Fruit fly (Drosophila melanogaster) whole organism, embryonic: Measurements from ENCODE around the gene CG32847.

Experiments
- ATbp ChIP-seq: fragments of 200-800 bp; sonication (Bioruptor generic); optimal IDR thresholded peaks from 2 replicates; lab custom pipeline; 2017; ENCODE audit warnings: missing biosample characterization, mild to moderate bottlenecking, missing genetic modification characterization, missing genetic modification reagents
- B-H1 ChIP-seq: fragments of 200-800 bp; sonication (Bioruptor generic); IDR thresholded peaks from 3 replicates; pipeline ENCODE4 v1.3.6; 2022; ENCODE audit warnings: missing biosample characterization, missing genetic modification characterization
- CG10543 ChIP-seq: fragments of 200-800 bp; sonication (Bioruptor generic); optimal IDR thresholded peaks from 3 replicates; lab custom pipeline; 2017; ENCODE audit warnings: missing biosample characterization, mild to moderate bottlenecking, missing genetic modification characterization, moderate library complexity
- CG10979 ChIP-seq: fragments of 200-800 bp; sonication (Bioruptor generic); optimal IDR thresholded peaks from 2 replicates; lab custom pipeline; 2018; ENCODE audit warnings: missing biosample characterization, mild to moderate bottlenecking, missing genetic modification characterization, moderate library complexity
- CG11696 ChIP-seq: fragments of 200-800 bp; sonication (Bioruptor generic); IDR thresholded peaks from 2 replicates; pipeline ENCODE4 v1.3.6; 2022; ENCODE audit warnings: missing biosample characterization, missing genetic modification characterization
- CG13775 ChIP-seq: fragments of 200-800 bp; sonication (Bioruptor generic); optimal IDR thresholded peaks from 3 replicates; lab custom pipeline; 2017; ENCODE audit warnings: missing biosample characterization, mild to moderate bottlenecking, missing genetic modification characterization
- CG14014 ChIP-seq: fragments of 200-800 bp; sonication (Bioruptor generic); IDR thresholded peaks from 2 replicates; pipeline ENCODE4 v1.3.6; 2022; ENCODE audit warnings: missing biosample characterization, missing genetic modification characterization
- CG14441 ChIP-seq: fragments of 200-800 bp; sonication (Bioruptor generic); IDR thresholded peaks from 2 replicates; pipeline ENCODE4 v1.3.6; 2022; ENCODE audit warnings: missing biosample characterization, missing genetic modification characterization
- CG14667 ChIP-seq: fragments of 200-800 bp; sonication (Bioruptor generic); IDR thresholded peaks from 2 replicates; pipeline ENCODE4 v1.3.6; 2022; ENCODE audit warnings: missing biosample characterization, missing genetic modification characterization
- CG15073 ChIP-seq: fragments of 200-800 bp; sonication (Bioruptor generic); optimal IDR thresholded peaks from 2 replicates; lab custom pipeline; 2016; ENCODE audit warnings: missing biosample characterization, missing genetic modification characterization
- CG17328 ChIP-seq: fragments of 200-800 bp; sonication (Bioruptor generic); IDR thresholded peaks from 2 replicates; pipeline ENCODE4 v1.3.6; 2022; ENCODE audit warnings: missing biosample characterization, missing genetic modification characterization
- CG17612 ChIP-seq: fragments of 200-800 bp; sonication (Bioruptor generic); IDR thresholded peaks from 2 replicates; pipeline ENCODE4 v1.3.6; 2022; ENCODE audit warnings: missing biosample characterization, missing genetic modification characterization
- CG17829 ChIP-seq: fragments of 200-800 bp; optimal IDR thresholded peaks from 2 replicates; lab custom pipeline; 2019; ENCODE audit warnings: missing biosample characterization, mild to moderate bottlenecking, missing genetic modification characterization, moderate library complexity
- CG30431 ChIP-seq: fragments of 200-800 bp; sonication (Bioruptor generic); optimal IDR thresholded peaks from 2 replicates; lab custom pipeline; 2017; ENCODE audit warnings: missing biosample characterization, missing genetic modification characterization
- CG31441 ChIP-seq: fragments of 200-800 bp; sonication (Bioruptor generic); IDR thresholded peaks from 2 replicates; pipeline ENCODE4 v1.3.6; 2022; ENCODE audit warnings: missing biosample characterization, missing genetic modification characterization
- CG3163 ChIP-seq: fragments of 200-800 bp; sonication (Bioruptor generic); optimal IDR thresholded peaks from 3 replicates; lab custom pipeline; 2016; ENCODE audit warnings: missing biosample characterization, missing genetic modification characterization
- CG32532 ChIP-seq: fragments of 200-800 bp; sonication (Bioruptor generic); IDR thresholded peaks from 2 replicates; pipeline ENCODE4 v1.3.6; 2022; ENCODE audit warnings: missing biosample characterization, missing genetic modification characterization
- CG4360 ChIP-seq: fragments of 200-800 bp; sonication (Bioruptor generic); IDR thresholded peaks from 2 replicates; pipeline ENCODE4 v1.3.6; 2022; ENCODE audit warnings: missing biosample characterization, missing genetic modification characterization
- CG4424 ChIP-seq: fragments of 200-800 bp; sonication (Bioruptor generic); optimal IDR thresholded peaks from 3 replicates; lab custom pipeline; 2016; ENCODE audit warnings: missing biosample characterization, missing genetic modification characterization
- CG5245 ChIP-seq: fragments of 200-800 bp; sonication (Bioruptor generic); optimal IDR thresholded peaks from 3 replicates; lab custom pipeline; 2016; ENCODE audit warnings: missing biosample characterization, missing genetic modification characterization
- CG8359 ChIP-seq: fragments of 200-800 bp; sonication (Bioruptor generic); optimal IDR thresholded peaks from 2 replicates; lab custom pipeline; 2017; ENCODE audit warnings: missing biosample characterization, mild to moderate bottlenecking, missing genetic modification characterization, borderline replicate concordance
- Doc2 ChIP-seq: fragments of 200-800 bp; sonication (Bioruptor generic); IDR thresholded peaks from 2 replicates; pipeline ENCODE4 v1.3.6; 2022; ENCODE audit warnings: missing biosample characterization, missing genetic modification characterization
- Drgx ChIP-seq: fragments of 200-800 bp; sonication (Bioruptor generic); IDR thresholded peaks from 2 replicates; pipeline ENCODE4 v1.3.6; 2022; ENCODE audit warnings: missing biosample characterization, missing genetic modification characterization
- Eip74EF ChIP-seq, 2 experiments: fragments of 200-800 bp in 1 of 2; fragments of >200 bp in 1 of 2; sonication (Bioruptor generic) in 1 of 2; optimal IDR thresholded peaks; 2 replicates each; lab custom pipeline; 2017 to 2019; ENCODE audit warnings: missing biosample characterization in 2 of 2, missing genetic modification characterization in 2 of 2, mild to moderate bottlenecking in 1 of 2, moderate library complexity in 1 of 2
- H15 ChIP-seq: fragments of 200-800 bp; sonication (Bioruptor generic); IDR thresholded peaks from 3 replicates; pipeline ENCODE4 v1.3.6; 2022; ENCODE audit warnings: missing biosample characterization, missing genetic modification characterization
- Hr3 ChIP-seq: fragments of 200-800 bp; sonication (Bioruptor generic); optimal IDR thresholded peaks from 3 replicates; lab custom pipeline; 2016; ENCODE audit warnings: missing biosample characterization, missing genetic modification characterization
- MESR4 ChIP-seq: fragments of 200-800 bp; sonication (Bioruptor generic); optimal IDR thresholded peaks from 2 replicates; lab custom pipeline; 2018; ENCODE audit warnings: missing biosample characterization, mild to moderate bottlenecking, missing genetic modification characterization, moderate library complexity
- Mes4 ChIP-seq: fragments of 200-800 bp; sonication (Bioruptor generic); optimal IDR thresholded peaks from 2 replicates; lab custom pipeline; 2016; ENCODE audit warnings: missing biosample characterization, missing genetic modification characterization
- NC2α ChIP-seq: fragments of 200-800 bp; sonication (Bioruptor generic); optimal IDR thresholded peaks from 2 replicates; lab custom pipeline; 2016; ENCODE audit warnings: missing biosample characterization, missing genetic modification characterization
- Oaz ChIP-seq: fragments of 200-800 bp; sonication (Bioruptor generic); IDR thresholded peaks from 2 replicates; pipeline ENCODE4 v1.3.6; 2022; ENCODE audit warnings: missing biosample characterization, missing genetic modification characterization
- Rx ChIP-seq: fragments of 200-800 bp; sonication (Bioruptor generic); IDR thresholded peaks from 2 replicates; pipeline ENCODE4 v1.3.6; 2022; ENCODE audit warnings: missing biosample characterization, missing genetic modification characterization
- Side ChIP-seq: fragments of 200-800 bp; sonication (Bioruptor generic); optimal IDR thresholded peaks from 2 replicates; lab custom pipeline; 2016; ENCODE audit warnings: missing biosample characterization, missing genetic modification characterization
- Xbp1 ChIP-seq: fragments of 200-800 bp; sonication (Bioruptor generic); optimal IDR thresholded peaks from 3 replicates; lab custom pipeline; 2016; ENCODE audit warnings: missing biosample characterization, mild to moderate bottlenecking, missing genetic modification characterization
- bab2 ChIP-seq: fragments of 200-800 bp; sonication (Bioruptor generic); optimal IDR thresholded peaks from 2 replicates; lab custom pipeline; 2016; ENCODE audit warnings: missing biosample characterization, missing genetic modification characterization
- br ChIP-seq: fragments of >200 bp; optimal IDR thresholded peaks from 2 replicates; lab custom pipeline; 2017
- cg ChIP-seq: fragments of 200-800 bp; sonication (Bioruptor generic); optimal IDR thresholded peaks from 3 replicates; lab custom pipeline; 2019; ENCODE audit warnings: missing biosample characterization, mild to moderate bottlenecking, missing genetic modification characterization, moderate library complexity
- dan ChIP-seq: fragments of 200-800 bp; sonication (Bioruptor generic); IDR thresholded peaks from 2 replicates; pipeline ENCODE4 v1.3.6; 2022; ENCODE audit warnings: missing biosample characterization, missing genetic modification characterization
- eve ChIP-seq, 2 experiments: fragments of >200 bp; optimal IDR thresholded peaks; 2 replicates each; lab custom pipeline; 2017; ENCODE audit warnings: missing biosample characterization in 2 of 2, missing genetic modification characterization in 2 of 2
- eyg ChIP-seq: fragments of 200-800 bp; sonication (Bioruptor generic); optimal IDR thresholded peaks from 3 replicates; lab custom pipeline; 2016; ENCODE audit warnings: missing biosample characterization, missing genetic modification characterization
- fru ChIP-seq: fragments of >200 bp; optimal IDR thresholded peaks from 2 replicates; lab custom pipeline; 2017
- gce ChIP-seq: fragments of 200-800 bp; sonication (Bioruptor generic); IDR thresholded peaks from 3 replicates; pipeline ENCODE4 v1.3.6; 2022; ENCODE audit warnings: missing biosample characterization, missing genetic modification characterization
- gt ChIP-seq: fragments of 200-800 bp; sonication (Bioruptor generic); IDR thresholded peaks from 2 replicates; pipeline ENCODE4 v1.3.6; 2022; ENCODE audit warnings: missing biosample characterization, missing genetic modification characterization
- her ChIP-seq: fragments of 200-800 bp; sonication (Bioruptor generic); optimal IDR thresholded peaks from 2 replicates; lab custom pipeline; 2016; ENCODE audit warnings: missing biosample characterization, missing genetic modification characterization
- ken ChIP-seq: fragments of 200-800 bp; sonication (Bioruptor generic); IDR thresholded peaks from 3 replicates; pipeline ENCODE4 v1.3.6; 2022; ENCODE audit warnings: missing biosample characterization, missing genetic modification characterization
- klu ChIP-seq: fragments of 200-800 bp; sonication (Bioruptor generic); IDR thresholded peaks from 2 replicates; pipeline ENCODE4 v1.3.6; 2022; ENCODE audit warnings: missing biosample characterization, missing genetic modification characterization
- mirr ChIP-seq: fragments of 200-800 bp; sonication (Bioruptor generic); optimal IDR thresholded peaks from 3 replicates; lab custom pipeline; 2018; ENCODE audit warnings: missing biosample characterization, mild to moderate bottlenecking, missing genetic modification characterization
- sug ChIP-seq: fragments of 200-800 bp; optimal IDR thresholded peaks from 2 replicates; lab custom pipeline; 2019; ENCODE audit warnings: missing biosample characterization, mild to moderate bottlenecking, missing genetic modification characterization, moderate library complexity
- trem ChIP-seq: fragments of 200-800 bp; optimal IDR thresholded peaks from 3 replicates; lab custom pipeline; 2019; ENCODE audit warnings: missing biosample characterization, mild to moderate bottlenecking, missing genetic modification characterization, moderate library complexity
- ttk ChIP-seq: fragments of 200-800 bp; sonication (Bioruptor generic); IDR thresholded peaks from 2 replicates; pipeline ENCODE4 v2.1.2; 2022; ENCODE audit warnings: missing biosample characterization, missing genetic modification characterization
- twi ChIP-seq: fragments of 200-800 bp; optimal IDR thresholded peaks from 2 replicates; lab custom pipeline; 2019; ENCODE audit warnings: missing biosample characterization, mild to moderate bottlenecking, missing genetic modification characterization, moderate library complexity
- unpg ChIP-seq: fragments of 200-800 bp; sonication (Bioruptor generic); optimal IDR thresholded peaks from 3 replicates; lab custom pipeline; 2018; ENCODE audit warnings: missing biosample characterization, mild to moderate bottlenecking, missing genetic modification characterization, moderate library complexity
- zen2 ChIP-seq: fragments of 200-800 bp; sonication (Bioruptor generic); IDR thresholded peaks from 3 replicates; pipeline ENCODE4 v1.3.6; 2022; ENCODE audit warnings: missing biosample characterization, missing genetic modification characterization; ENCODE audit not compliant: partially characterized antibody
- zfh2 ChIP-seq: fragments of 200-800 bp; sonication (Bioruptor generic); optimal IDR thresholded peaks from 2 replicates; lab custom pipeline; 2016; ENCODE audit warnings: missing biosample characterization, missing genetic modification characterization

The CG32847 gene

DNA sequence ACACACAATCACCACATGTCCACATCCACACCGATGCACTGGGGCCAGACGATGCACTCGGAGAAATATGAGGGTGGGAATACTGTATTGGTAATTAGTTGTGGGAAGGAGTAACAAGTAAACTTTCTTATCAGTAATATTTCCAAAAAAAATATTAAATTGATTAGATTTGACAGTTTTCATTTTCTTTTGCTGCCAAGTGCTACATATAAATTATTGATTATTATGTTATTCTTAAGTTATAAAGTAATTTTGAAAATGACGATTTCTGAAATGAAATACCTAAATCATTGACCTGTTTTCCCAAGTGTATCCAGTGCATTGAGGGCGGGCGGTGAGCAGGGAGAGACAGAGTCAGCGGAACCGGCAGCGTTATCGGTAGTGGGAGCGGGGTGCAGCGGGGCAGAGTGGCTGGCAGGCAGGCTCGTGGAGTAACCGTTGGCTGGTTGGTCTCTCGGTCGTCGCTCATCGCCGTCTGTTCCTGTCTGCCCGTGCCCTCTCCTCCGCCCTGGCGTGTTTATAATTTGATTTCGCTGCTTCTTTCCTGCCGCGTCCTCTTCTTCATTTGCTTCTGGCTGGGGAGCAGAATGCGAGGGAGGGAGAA is 13.5 kb upstream of the CG32847 start (continued):
- no peak for TF ChIP-seq sug (tag; lab: Kevin White, UChicago)
- TF ChIP-seq Rx (GFP tag; lab: Robert Waterston, UW) = no peak
- TF ChIP-seq gce (GFP tag; lab: Robert Waterston, UW) = no peak
- TF ChIP-seq klu = no peak
- TF ChIP-seq CG14667 (GFP tag; lab: Robert Waterston, UW) = no peak
- no peak for TF ChIP-seq CG14014 (GFP tag; lab: Robert Waterston, UW)
- TF ChIP-seq Drgx (GFP tag; lab: Robert Waterston, UW) = peak; percentile 87
- TF ChIP-seq dan (GFP tag; lab: Robert Waterston, UW) = no peak
- peak; percentile 37 for TF ChIP-seq cg
- no peak for TF ChIP-seq CG4360 (GFP tag; lab: Robert Waterston, UW)
- no peak for TF ChIP-seq Doc2 (GFP tag; lab: Robert Waterston, UW)
- TF ChIP-seq Eip74EF (GFP tag; optimal IDR thresholded peaks at IDR 0.05; lab: Kevin White, UChicago) = no peak
- peak; percentile 14 for TF ChIP-seq CG30431 (GFP tag; lab: Kevin White, UChicago)
- TF ChIP-seq MESR4 (GFP tag; lab: Kevin White, UChicago) = no peak
- TF ChIP-seq bab2 (GFP tag; lab: Kevin White, UChicago) = peak; percentile 37
- peak; percentile 43 for TF ChIP-seq trem
- no peak for TF ChIP-seq Side
- no peak for TF ChIP-seq Oaz (GFP tag; lab: Robert Waterston, UW)
- no peak for TF ChIP-seq her (GFP tag; lab: Kevin White, UChicago)
- 0 out of 2 replicates have a peak, but pooled peaks have one; percentile 44 for TF ChIP-seq CG17328 (GFP tag; lab: Robert Waterston, UW)
- 0 out of 2 replicates have a peak, but pooled peaks have one; percentile 20 for TF ChIP-seq CG32532 (GFP tag; lab: Robert Waterston, UW)
- TF ChIP-seq CG5245 (GFP tag; lab: Kevin White, UChicago) = peak; percentile 28
- TF ChIP-seq H15 (GFP tag; lab: Robert Waterston, UW) = no peak
- no peak for TF ChIP-seq eyg (GFP tag; lab: Kevin White, UChicago)
- TF ChIP-seq eve (GFP tag; optimal IDR thresholded peaks at IDR 0.05; lab: Kevin White, UChicago) = no peak
- no peak for TF ChIP-seq fru
- TF ChIP-seq unpg (GFP tag; lab: Kevin White, UChicago) = peak; percentile 54
- no peak for TF ChIP-seq br (lab: Kevin White, UChicago)
- peak; percentile 25 for TF ChIP-seq CG13775 (GFP tag; lab: Kevin White, UChicago)
- TF ChIP-seq Xbp1 (GFP tag; lab: Kevin White, UChicago) = peak; percentile 45
- peak; percentile 80 for TF ChIP-seq CG10979
- TF ChIP-seq CG17829 (tag; lab: Kevin White, UChicago) = peak; percentile 76
- no peak for TF ChIP-seq CG11696
- TF ChIP-seq ATbp (GFP tag; lab: Kevin White, UChicago) = peak; percentile 40
- TF ChIP-seq ttk (GFP tag; lab: Robert Waterston, UW) = no peak
- no peak for TF ChIP-seq CG3163 (GFP tag; lab: Kevin White, UChicago)
- TF ChIP-seq mirr = no peak
- TF ChIP-seq CG8359 (GFP tag; lab: Kevin White, UChicago) = peak; percentile 3
- TF ChIP-seq Hr3 (GFP tag; lab: Kevin White, UChicago) = peak; percentile 40
- peak; percentile 75; the same call in 1 of the 2 replicates for TF ChIP-seq CG31441
- TF ChIP-seq CG15073 (GFP tag; lab: Kevin White, UChicago) = no peak
- no peak for TF ChIP-seq gt (GFP tag; lab: Robert Waterston, UW)
- TF ChIP-seq CG17612 (GFP tag; lab: Robert Waterston, UW) = no peak
- TF ChIP-seq CG4424 (GFP tag; lab: Kevin White, UChicago) = peak; percentile 62
- TF ChIP-seq Mes4 (GFP tag; lab: Kevin White, UChicago) = no peak
- peak; percentile 20 for TF ChIP-seq twi (tag; lab: Kevin White, UChicago)
- TF ChIP-seq zen2 (GFP tag; lab: Robert Waterston, UW) = no peak
- no peak for TF ChIP-seq ken
- TF ChIP-seq CG10543 (GFP tag; lab: Kevin White, UChicago) = no peak
- TF ChIP-seq NC2α (GFP tag; lab: Kevin White, UChicago) = no peak
- TF ChIP-seq B-H1 = no peak
- TF ChIP-seq CG14441 (GFP tag; lab: Robert Waterston, UW) = no peak
- no peak for TF ChIP-seq zfh2 (GFP tag; lab: Kevin White, UChicago)
